Worm (Caenorhabditis elegans): ENCODE measurements around the gene tag-209.

ce11 chrII:10753694-10754093, 33.4 kb upstream of the tag-209 start:
- no peak for TF ChIP-seq lsy-2 (tag; optimal IDR thresholded peaks at IDR 0.05)
- TF ChIP-seq ces-1 (GFP tag; optimal IDR thresholded peaks at IDR 0.05): peak; percentile 71
- TF ChIP-seq unc-39 (tag; optimal IDR thresholded peaks at IDR 0.05): no peak
- TF ChIP-seq unc-62 (GFP tag; optimal IDR thresholded peaks at IDR 0.05): no peak
- no peak for TF ChIP-seq cnd-1 (tag; optimal IDR thresholded peaks at IDR 0.05)
- TF ChIP-seq snpc-4 (tag; optimal IDR thresholded peaks at IDR 0.05): no peak
- no peak for TF ChIP-seq pha-4 (tag; optimal IDR thresholded peaks at IDR 0.05)
- no peak for TF ChIP-seq nhr-237 (tag; optimal IDR thresholded peaks at IDR 0.05)
- no peak for TF ChIP-seq blmp-1 (tag; optimal IDR thresholded peaks at IDR 0.05)
